Fruit fly (Drosophila melanogaster) whole organism, embryonic: ENCODE measurements around the gene CG34057.
A peak's percentile ranks its signal among the peaks of the same experiment; 100 is the strongest.

Experiments
- BtbVII ChIP-seq: fragments of 200-800 bp; sonication (Bioruptor generic); optimal IDR thresholded peaks from 3 replicates; lab custom pipeline; 2017; ENCODE audit warnings: missing biosample characterization, mild to moderate bottlenecking, missing genetic modification characterization
- Bteb2 ChIP-seq: fragments of 200-800 bp; sonication (Bioruptor generic); optimal IDR thresholded peaks from 2 replicates; lab custom pipeline; 2016; ENCODE audit warnings: missing biosample characterization, missing genetic modification characterization
- CG10267 ChIP-seq: fragments of 200-800 bp; sonication (Bioruptor generic); optimal IDR thresholded peaks from 2 replicates; lab custom pipeline; 2018; ENCODE audit warnings: missing biosample characterization, mild to moderate bottlenecking, missing genetic modification characterization, moderate library complexity
- CG10321 ChIP-seq: fragments of 200-800 bp; sonication (Bioruptor generic); IDR thresholded peaks from 2 replicates; pipeline ENCODE4 v1.3.6; 2022; ENCODE audit warnings: missing biosample characterization, missing genetic modification characterization
- CG11398 ChIP-seq: fragments of 200-800 bp; sonication (Bioruptor generic); optimal IDR thresholded peaks from 2 replicates; lab custom pipeline; 2016; ENCODE audit warnings: missing biosample characterization, missing genetic modification characterization
- CG11695 ChIP-seq: fragments of 200-800 bp; sonication (Bioruptor generic); IDR thresholded peaks from 3 replicates; pipeline ENCODE4 v1.3.6; 2022; ENCODE audit warnings: missing biosample characterization, missing genetic modification characterization
- CG13894 ChIP-seq: fragments of 200-800 bp; sonication (Bioruptor generic); optimal IDR thresholded peaks from 3 replicates; lab custom pipeline; 2018; ENCODE audit warnings: missing biosample characterization, mild to moderate bottlenecking, missing genetic modification characterization, moderate library complexity
- CG17568 ChIP-seq: fragments of 200-800 bp; sonication (Bioruptor generic); optimal IDR thresholded peaks from 2 replicates; lab custom pipeline; 2018; ENCODE audit warnings: missing biosample characterization, mild to moderate bottlenecking, missing genetic modification characterization, moderate library complexity
- CG18599 ChIP-seq: fragments of 200-800 bp; sonication (Bioruptor generic); optimal IDR thresholded peaks from 3 replicates; lab custom pipeline; 2017; ENCODE audit warnings: missing biosample characterization, missing genetic modification characterization, mild to moderate bottlenecking, moderate library complexity, missing genetic modification reagents
- CG18764 ChIP-seq: fragments of 200-800 bp; sonication (Bioruptor generic); optimal IDR thresholded peaks from 3 replicates; lab custom pipeline; 2016; ENCODE audit warnings: missing biosample characterization, missing genetic modification characterization
- CG2875 ChIP-seq: fragments of 200-800 bp; sonication (Bioruptor generic); optimal IDR thresholded peaks from 2 replicates; lab custom pipeline; 2017; ENCODE audit warnings: missing biosample characterization, mild to moderate bottlenecking, missing genetic modification characterization, missing genetic modification reagents
- CG31388 ChIP-seq: fragments of 200-800 bp; sonication (Bioruptor generic); optimal IDR thresholded peaks from 2 replicates; lab custom pipeline; 2016; ENCODE audit warnings: missing biosample characterization, missing genetic modification characterization
- CG32532 ChIP-seq: fragments of 200-800 bp; sonication (Bioruptor generic); IDR thresholded peaks from 2 replicates; pipeline ENCODE4 v1.3.6; 2022; ENCODE audit warnings: missing biosample characterization, missing genetic modification characterization
- CG3281 ChIP-seq: fragments of 200-800 bp; sonication (Bioruptor generic); optimal IDR thresholded peaks from 3 replicates; lab custom pipeline; 2017; ENCODE audit warnings: missing biosample characterization, mild to moderate bottlenecking, missing genetic modification characterization
- CG33557 ChIP-seq: fragments of 200-800 bp; sonication (Bioruptor generic); optimal IDR thresholded peaks from 2 replicates; lab custom pipeline; 2019; ENCODE audit warnings: missing biosample characterization, mild to moderate bottlenecking, missing genetic modification characterization, moderate library complexity
- CG5180 ChIP-seq: fragments of 200-800 bp; sonication (Bioruptor generic); optimal IDR thresholded peaks from 3 replicates; lab custom pipeline; 2017; ENCODE audit warnings: missing biosample characterization, missing genetic modification characterization, mild to moderate bottlenecking, moderate library complexity, missing genetic modification reagents
- CG5245 ChIP-seq: fragments of 200-800 bp; sonication (Bioruptor generic); optimal IDR thresholded peaks from 3 replicates; lab custom pipeline; 2016; ENCODE audit warnings: missing biosample characterization, missing genetic modification characterization
- CG7963 ChIP-seq: fragments of 200-800 bp; sonication (Bioruptor generic); IDR thresholded peaks from 3 replicates; pipeline ENCODE4 v1.3.6; 2022; ENCODE audit warnings: missing biosample characterization, missing genetic modification characterization; ENCODE audit not compliant: partially characterized antibody
- CG8359 ChIP-seq: fragments of 200-800 bp; sonication (Bioruptor generic); optimal IDR thresholded peaks from 2 replicates; lab custom pipeline; 2017; ENCODE audit warnings: missing biosample characterization, mild to moderate bottlenecking, missing genetic modification characterization, borderline replicate concordance
- CG9932 ChIP-seq: fragments of 200-800 bp; sonication (Bioruptor generic); IDR thresholded peaks from 2 replicates; pipeline ENCODE4 v1.3.6; 2022; ENCODE audit warnings: missing biosample characterization, missing genetic modification characterization
- Dip2 ChIP-seq: fragments of 200-800 bp; sonication (Bioruptor generic); IDR thresholded peaks from 2 replicates; pipeline ENCODE4 v1.3.6; 2022; ENCODE audit warnings: missing biosample characterization, missing genetic modification characterization
- Fer3 ChIP-seq: fragments of 200-800 bp; sonication (Bioruptor generic); optimal IDR thresholded peaks from 2 replicates; lab custom pipeline; 2018; ENCODE audit warnings: missing biosample characterization, mild to moderate bottlenecking, missing genetic modification characterization, moderate library complexity
- Lhr ChIP-seq: fragments of 200-800 bp; sonication (Bioruptor generic); optimal IDR thresholded peaks from 3 replicates; lab custom pipeline; 2017; ENCODE audit warnings: mild to moderate bottlenecking, missing biosample characterization, missing genetic modification reagents, missing genetic modification characterization
- MBD-R2 ChIP-seq: fragments of 200-800 bp; sonication (Bioruptor generic); IDR thresholded peaks from 2 replicates; pipeline ENCODE4 v1.3.6; 2022; ENCODE audit warnings: missing biosample characterization, missing genetic modification characterization
- MTF-1 ChIP-seq: fragments of 200-800 bp; sonication (Bioruptor generic); optimal IDR thresholded peaks from 2 replicates; lab custom pipeline; 2018; ENCODE audit warnings: missing biosample characterization, mild to moderate bottlenecking, missing genetic modification characterization, borderline replicate concordance
- Mrtf ChIP-seq: fragments of 200-800 bp; sonication (Bioruptor generic); IDR thresholded peaks from 3 replicates; pipeline ENCODE4 v1.3.6; 2022; ENCODE audit warnings: missing biosample characterization, missing genetic modification characterization
- NFAT ChIP-seq: fragments of 200-800 bp; sonication (Bioruptor generic); IDR thresholded peaks from 2 replicates; pipeline ENCODE4 v1.3.6; 2022; ENCODE audit warnings: missing biosample characterization, missing genetic modification characterization
- PHDP ChIP-seq: fragments of 200-800 bp; sonication (Bioruptor generic); optimal IDR thresholded peaks from 3 replicates; lab custom pipeline; 2018; ENCODE audit warnings: missing biosample characterization, mild to moderate bottlenecking, missing genetic modification characterization, moderate library complexity
- Sox100B ChIP-seq: fragments of 200-800 bp; sonication (Bioruptor generic); optimal IDR thresholded peaks from 3 replicates; lab custom pipeline; 2018; ENCODE audit warnings: missing biosample characterization, mild to moderate bottlenecking, missing genetic modification characterization
- al ChIP-seq: fragments of 200-800 bp; sonication (Bioruptor generic); IDR thresholded peaks from 2 replicates; pipeline ENCODE4 v1.3.6; 2022; ENCODE audit warnings: missing biosample characterization, missing genetic modification characterization
- ash1 ChIP-seq: fragments of 200-800 bp; sonication (Bioruptor generic); optimal IDR thresholded peaks from 2 replicates; lab custom pipeline; 2018; ENCODE audit warnings: missing biosample characterization, mild to moderate bottlenecking, missing genetic modification characterization
- ato ChIP-seq: fragments of 200-800 bp; sonication (Bioruptor generic); IDR thresholded peaks from 2 replicates; pipeline ENCODE4 v1.3.6; 2022; ENCODE audit warnings: missing biosample characterization, missing genetic modification characterization; ENCODE audit not compliant: partially characterized antibody
- bcd ChIP-seq: fragments of 200-800 bp; sonication (Bioruptor generic); optimal IDR thresholded peaks from 2 replicates; lab custom pipeline; 2017; ENCODE audit warnings: missing biosample characterization, mild to moderate bottlenecking, missing genetic modification characterization
- dmrt99B ChIP-seq: fragments of 200-800 bp; sonication (Bioruptor generic); optimal IDR thresholded peaks from 2 replicates; lab custom pipeline; 2018; ENCODE audit warnings: missing biosample characterization, mild to moderate bottlenecking, missing genetic modification characterization, moderate library complexity
- fd3F ChIP-seq: fragments of 200-800 bp; sonication (Bioruptor generic); optimal IDR thresholded peaks from 2 replicates; lab custom pipeline; 2018; ENCODE audit warnings: missing biosample characterization, mild to moderate bottlenecking, missing genetic modification characterization, moderate library complexity
- gfzf ChIP-seq: fragments of 200-800 bp; sonication (Bioruptor generic); optimal IDR thresholded peaks from 2 replicates; lab custom pipeline; 2016; ENCODE audit warnings: missing biosample characterization, mild to moderate bottlenecking, missing genetic modification characterization, moderate library complexity
- h ChIP-seq: fragments of >200 bp; optimal IDR thresholded peaks from 2 replicates; lab custom pipeline; 2017
- ham ChIP-seq: fragments of 200-800 bp; sonication (Bioruptor generic); IDR thresholded peaks from 2 replicates; pipeline ENCODE4 v1.3.6; 2022; ENCODE audit warnings: missing biosample characterization, missing genetic modification characterization
- kah ChIP-seq: fragments of 200-800 bp; sonication (Bioruptor generic); optimal IDR thresholded peaks from 2 replicates; lab custom pipeline; 2018; ENCODE audit warnings: missing biosample characterization, mild to moderate bottlenecking, missing genetic modification characterization
- klu ChIP-seq: fragments of 200-800 bp; sonication (Bioruptor generic); IDR thresholded peaks from 2 replicates; pipeline ENCODE4 v1.3.6; 2022; ENCODE audit warnings: missing biosample characterization, missing genetic modification characterization
- mirr ChIP-seq: fragments of 200-800 bp; sonication (Bioruptor generic); optimal IDR thresholded peaks from 3 replicates; lab custom pipeline; 2018; ENCODE audit warnings: missing biosample characterization, mild to moderate bottlenecking, missing genetic modification characterization
- oc ChIP-seq: fragments of 200-800 bp; sonication (Bioruptor generic); optimal IDR thresholded peaks from 2 replicates; lab custom pipeline; 2018; ENCODE audit warnings: missing biosample characterization, mild to moderate bottlenecking, missing genetic modification characterization, moderate library complexity
- repo ChIP-seq: fragments of 200-800 bp; sonication (Bioruptor generic); optimal IDR thresholded peaks from 2 replicates; lab custom pipeline; 2016; ENCODE audit warnings: missing biosample characterization, missing genetic modification characterization
- sima ChIP-seq: fragments of 200-800 bp; sonication (Bioruptor generic); optimal IDR thresholded peaks from 2 replicates; lab custom pipeline; 2016; ENCODE audit warnings: missing biosample characterization, missing genetic modification characterization
- so ChIP-seq: fragments of 200-800 bp; sonication (Bioruptor generic); IDR thresholded peaks from 3 replicates; pipeline ENCODE4 v1.3.6; 2022; ENCODE audit warnings: missing biosample characterization, missing genetic modification characterization
- ssp ChIP-seq: fragments of 200-800 bp; sonication (Bioruptor generic); IDR thresholded peaks from 2 replicates; pipeline ENCODE4 v1.3.6; 2022; ENCODE audit warnings: missing biosample characterization, missing genetic modification characterization
- tio ChIP-seq: fragments of 200-800 bp; sonication (Bioruptor generic); optimal IDR thresholded peaks from 2 replicates; lab custom pipeline; 2017; ENCODE audit warnings: missing biosample characterization, missing genetic modification characterization, inconsistent platforms
- tna ChIP-seq: fragments of 200-800 bp; sonication (Bioruptor generic); IDR thresholded peaks from 2 replicates; pipeline ENCODE4 v1.3.6; 2022; ENCODE audit warnings: missing biosample characterization, missing genetic modification characterization; ENCODE audit not compliant: partially characterized antibody
- yki ChIP-seq: fragments of >200 bp; optimal IDR thresholded peaks from 3 replicates; lab custom pipeline; 2018

The CG34057 gene

DNA sequence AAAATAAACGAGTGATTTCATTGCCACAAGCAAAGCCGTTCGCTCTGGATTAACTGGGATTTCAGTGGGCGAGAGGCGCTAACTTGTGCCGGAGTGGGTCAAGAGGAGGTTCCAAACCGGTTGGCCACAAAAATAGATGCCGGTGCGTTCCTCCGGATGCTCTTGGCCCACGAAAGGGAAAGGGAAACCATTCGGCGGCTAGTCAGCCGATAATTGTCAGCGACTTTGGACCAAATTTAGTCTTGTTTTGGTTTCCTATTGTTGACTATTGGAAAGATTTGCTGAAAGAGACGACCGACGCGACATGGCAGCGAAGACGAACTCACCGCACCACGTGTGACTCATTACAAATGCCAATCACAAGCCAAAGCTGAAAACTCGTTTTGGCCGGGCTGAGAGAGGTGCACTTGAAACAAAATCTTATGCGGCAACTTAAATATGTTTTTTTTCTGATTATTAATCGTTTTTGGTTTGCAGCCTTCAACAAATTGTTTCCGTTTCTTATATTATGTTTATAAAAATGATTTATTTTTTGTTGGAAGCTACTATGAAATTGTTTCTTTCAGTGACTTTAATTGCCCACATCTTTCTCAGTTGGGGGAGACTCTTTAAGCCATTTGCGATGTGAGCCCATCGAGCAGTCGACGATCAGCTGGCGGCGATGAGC is 1.7 kb upstream of the CG34057 start, which contains the start of gene CG34056 (continued):
- TF ChIP-seq CG32532 (GFP tag; lab: Robert Waterston, UW): peak; percentile 97
- TF ChIP-seq bcd (GFP tag; lab: Kevin White, UChicago): peak; percentile 91
- peak; percentile 74 for TF ChIP-seq Bteb2 (GFP tag; lab: Kevin White, UChicago)
- peak; percentile 16 for TF ChIP-seq ash1
- peak; percentile 92 for TF ChIP-seq CG9932 (GFP tag; lab: Robert Waterston, UW)
- TF ChIP-seq al (GFP tag; lab: Robert Waterston, UW): peak; percentile 90
- TF ChIP-seq yki: no peak
- peak; percentile 94 for TF ChIP-seq CG18599 (GFP tag; lab: Kevin White, UChicago)
- peak; percentile 88 for TF ChIP-seq MTF-1 (GFP tag; lab: Kevin White, UChicago)
- no peak for TF ChIP-seq CG7963 (GFP tag; lab: Robert Waterston, UW)
- peak; percentile 89 for TF ChIP-seq CG31388 (GFP tag; lab: Kevin White, UChicago)
- TF ChIP-seq mirr (GFP tag; lab: Kevin White, UChicago): peak; percentile 38
- peak; percentile 72 for TF ChIP-seq CG17568 (GFP tag; lab: Kevin White, UChicago)
- peak; percentile 93 for TF ChIP-seq Mrtf (GFP tag; lab: Robert Waterston, UW)
- TF ChIP-seq CG8359 (GFP tag; lab: Kevin White, UChicago): peak; percentile 82
- TF ChIP-seq CG11398 (GFP tag; lab: Kevin White, UChicago): peak; percentile 38
- TF ChIP-seq tio: peak; percentile 68
- TF ChIP-seq CG2875: peak; percentile 86
- peak; percentile 79; the same call in 1 of the 2 replicates for TF ChIP-seq ham (GFP tag; lab: Robert Waterston, UW)
- TF ChIP-seq CG3281 (GFP tag; lab: Kevin White, UChicago): peak; percentile 93
- TF ChIP-seq Fer3: peak; percentile 95
- no peak for TF ChIP-seq tna (GFP tag; lab: Robert Waterston, UW)
- peak; percentile 45; the same call in 1 of the 2 replicates for TF ChIP-seq Dip2 (GFP tag; lab: Robert Waterston, UW)
- peak; percentile 65 for TF ChIP-seq sima (GFP tag; lab: Kevin White, UChicago)
- TF ChIP-seq h: no peak
- TF ChIP-seq klu (GFP tag; lab: Robert Waterston, UW): peak; percentile 91
- peak; percentile 79 for TF ChIP-seq fd3F (GFP tag; lab: Kevin White, UChicago)
- TF ChIP-seq BtbVII (GFP tag; lab: Kevin White, UChicago): peak; percentile 92
- peak; percentile 87 for TF ChIP-seq ssp (GFP tag; lab: Robert Waterston, UW)
- peak; percentile 91 for TF ChIP-seq PHDP
- peak; percentile 87 for TF ChIP-seq kah (GFP tag; lab: Kevin White, UChicago)
- TF ChIP-seq CG5180: peak; percentile 84
- peak; percentile 95 for TF ChIP-seq NFAT (GFP tag; lab: Robert Waterston, UW)
- peak; percentile 82 for TF ChIP-seq CG13894 (tag; lab: Kevin White, UChicago)
- TF ChIP-seq Sox100B (GFP tag; lab: Kevin White, UChicago): peak; percentile 94
- peak; percentile 94 for TF ChIP-seq so (GFP tag; lab: Robert Waterston, UW)
- peak; percentile 93 for TF ChIP-seq MBD-R2 (GFP tag; lab: Robert Waterston, UW)
- peak; percentile 91 for TF ChIP-seq CG18764 (GFP tag; lab: Kevin White, UChicago)
- peak; percentile 44 for TF ChIP-seq Lhr (GFP tag; lab: Kevin White, UChicago)
- peak; percentile 60; the same call in 1 of the 2 replicates for TF ChIP-seq CG10321 (GFP tag; lab: Robert Waterston, UW)
- peak; percentile 91 for TF ChIP-seq oc (tag; lab: Kevin White, UChicago)
- peak; percentile 19 for TF ChIP-seq CG33557 (GFP tag; lab: Kevin White, UChicago)
- TF ChIP-seq CG10267 (tag; lab: Kevin White, UChicago): peak; percentile 89
- TF ChIP-seq dmrt99B (tag; lab: Kevin White, UChicago): peak; percentile 97
- no peak for TF ChIP-seq ato (GFP tag; lab: Robert Waterston, UW)
- TF ChIP-seq CG11695: peak; percentile 97
- TF ChIP-seq repo: peak; percentile 73
- peak; percentile 92 for TF ChIP-seq CG5245 (GFP tag; lab: Kevin White, UChicago)
- TF ChIP-seq gfzf (GFP tag; lab: Kevin White, UChicago): no peak
